Fruit fly (Drosophila melanogaster) whole organism, prepupa: ENCODE measurements around the gene Rab1.

Source experiments
- Blimp-1 ChIP-seq: fragments of 200-800 bp; sonication (Bioruptor generic); optimal IDR thresholded peaks from 3 replicates; lab custom pipeline; 2017; ENCODE audit warnings: missing biosample characterization, missing genetic modification characterization, mild to moderate bottlenecking, moderate library complexity, missing genetic modification reagents
- CG11902 ChIP-seq: fragments of 200-800 bp; sonication (Bioruptor generic); optimal IDR thresholded peaks from 3 replicates; lab custom pipeline; 2016; ENCODE audit warnings: missing biosample characterization, missing genetic modification characterization
- CG16779 ChIP-seq: fragments of 200-800 bp; sonication (Bioruptor generic); optimal IDR thresholded peaks from 3 replicates; lab custom pipeline; 2017; ENCODE audit warnings: missing biosample characterization, mild to moderate bottlenecking, missing genetic modification characterization
- CG3919 ChIP-seq: fragments of 200-800 bp; sonication (Bioruptor generic); optimal IDR thresholded peaks from 3 replicates; lab custom pipeline; 2016; ENCODE audit warnings: missing biosample characterization, missing genetic modification characterization
- CG6854 ChIP-seq: fragments of 200-800 bp; sonication (Bioruptor generic); optimal IDR thresholded peaks from 2 replicates; lab custom pipeline; 2017; ENCODE audit warnings: missing biosample characterization, mild to moderate bottlenecking, missing genetic modification characterization
- CG8119 ChIP-seq: fragments of 200-800 bp; sonication (Bioruptor generic); IDR thresholded peaks from 3 replicates; pipeline ENCODE4 v1.3.6; 2022; ENCODE audit warnings: missing biosample characterization, missing genetic modification characterization
- Lpt ChIP-seq: fragments of 200-800 bp; sonication (Bioruptor generic); optimal IDR thresholded peaks from 3 replicates; lab custom pipeline; 2016; ENCODE audit warnings: missing biosample characterization, missing genetic modification characterization
- Met ChIP-seq: fragments of 200-800 bp; sonication (Bioruptor generic); optimal IDR thresholded peaks from 3 replicates; lab custom pipeline; 2016; ENCODE audit warnings: missing biosample characterization, missing genetic modification characterization
- OdsH ChIP-seq: fragments of 200-800 bp; sonication (Bioruptor generic); optimal IDR thresholded peaks from 3 replicates; lab custom pipeline; 2016; ENCODE audit warnings: missing biosample characterization, missing genetic modification characterization
- Smox ChIP-seq: fragments of 200-800 bp; sonication (Bioruptor generic); optimal IDR thresholded peaks from 3 replicates; lab custom pipeline; 2016; ENCODE audit warnings: missing biosample characterization, missing genetic modification characterization
- Sox102F ChIP-seq: fragments of 200-800 bp; sonication (Bioruptor generic); optimal IDR thresholded peaks from 2 replicates; lab custom pipeline; 2016; ENCODE audit warnings: missing biosample characterization, mild to moderate bottlenecking, missing genetic modification characterization
- Sox15 ChIP-seq: fragments of 200-800 bp; sonication (Bioruptor generic); optimal IDR thresholded peaks from 3 replicates; lab custom pipeline; 2016; ENCODE audit warnings: missing biosample characterization, missing genetic modification characterization
- cyc ChIP-seq: fragments of 200-800 bp; sonication (Bioruptor generic); optimal IDR thresholded peaks from 3 replicates; lab custom pipeline; 2016; ENCODE audit warnings: missing biosample characterization, missing genetic modification characterization
- eg ChIP-seq: fragments of 200-800 bp; sonication (Bioruptor generic); IDR thresholded peaks from 3 replicates; pipeline ENCODE4 v1.3.6; 2022; ENCODE audit warnings: missing biosample characterization, missing genetic modification characterization

DNA sequence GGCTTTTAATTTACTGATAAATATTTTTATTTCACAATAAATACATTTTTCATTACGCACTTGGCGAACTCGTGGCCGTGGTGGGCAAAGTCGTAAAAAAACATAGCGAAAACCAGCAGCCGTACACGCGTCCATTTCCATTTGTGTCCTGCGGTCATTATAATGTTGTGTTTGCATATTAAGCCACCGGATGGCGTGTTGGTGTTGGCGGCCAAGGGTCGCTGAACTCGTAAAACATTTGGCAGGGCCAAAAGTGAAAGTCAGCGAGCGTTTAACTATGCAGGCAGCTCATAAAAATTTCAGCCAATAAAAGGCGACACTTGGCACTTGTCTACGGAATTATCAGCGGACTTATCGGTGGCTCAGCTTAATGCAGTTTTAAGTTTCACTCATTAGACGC lies 16.4 kb downstream of the Rab1 start:
- TF ChIP-seq CG16779 (tag; lab: Kevin White, UChicago) (no peak), OdsH (GFP tag; lab: Kevin White, UChicago) (no peak), eg (GFP tag; lab: Robert Waterston, UW) (no peak), CG3919 (GFP tag; lab: Kevin White, UChicago) (no peak), Met (GFP tag; lab: Kevin White, UChicago) (no peak), Blimp-1 (GFP tag; lab: Kevin White, UChicago) (no peak), CG6854 (GFP tag; lab: Kevin White, UChicago) (no peak), CG11902 (GFP tag; lab: Kevin White, UChicago) (no peak), cyc (GFP tag; lab: Kevin White, UChicago) (no peak), CG8119 (GFP tag; lab: Robert Waterston, UW) (no peak), Sox15 (no peak), Lpt (GFP tag; lab: Kevin White, UChicago) (no peak), Sox102F (GFP tag; lab: Kevin White, UChicago) (no peak), Smox (GFP tag; lab: Kevin White, UChicago) (no peak)
